Fruit fly (Drosophila melanogaster) Kc167 (cell line): ENCODE measurements around the gene CG14275.

ENCODE experiments used
- Sin3A ChIP-seq: fragments of >200 bp; optimal IDR thresholded peaks from 2 replicates; lab custom pipeline; 2018; ENCODE audit warnings: missing external identifiers
- psq ChIP-seq: fragments of >200 bp; optimal IDR thresholded peaks from 2 replicates; lab custom pipeline; 2017; ENCODE audit warnings: missing external identifiers

dm6 chr2L:8305409-8305808 lies 21.8 kb upstream of the CG14275 start, which contains the start of gene CG7840:
- TF ChIP-seq psq (lab: Kevin White, UChicago) (no peak), Sin3A (lab: Kevin White, UChicago) (no peak)
